Worm (Caenorhabditis elegans) whole organism, L4 larva: Measurements from ENCODE around the gene srh-181.

Experiments used
- ZK337.2 ChIP-seq: fragments of 200-800 bp; sonication (Bioruptor generic); IDR thresholded peaks from 2 replicates; pipeline ENCODE4 v1.3.6; 2022; ENCODE audit warnings: missing genetic modification reagents, missing genetic modification characterization, missing compliant biosample characterization
- ZK546.5 ChIP-seq, 2 experiments: sonication (generic microtip); optimal IDR thresholded peaks; 2 replicates each; lab custom pipeline; 2017; ENCODE audit warnings: missing biosample characterization in 2 of 2, missing genetic modification characterization in 2 of 2
- ceh-62 ChIP-seq: sonication (generic microtip); optimal IDR thresholded peaks from 2 replicates; lab custom pipeline; 2017; ENCODE audit warnings: missing biosample characterization, missing genetic modification characterization
- egl-27 ChIP-seq: sonication (generic microtip); optimal IDR thresholded peaks from 3 replicates; lab custom pipeline; 2017; ENCODE audit warnings: missing biosample characterization, missing genetic modification reagents, missing genetic modification characterization
- mdt-29 ChIP-seq: fragments of 200-800 bp; sonication (Bioruptor generic); IDR thresholded peaks from 2 replicates; pipeline ENCODE4 v1.3.6; 2022; ENCODE audit warnings: missing genetic modification reagents, missing genetic modification characterization, missing compliant biosample characterization
- nhr-25 ChIP-seq: sonication (generic microtip); optimal IDR thresholded peaks from 2 replicates; lab custom pipeline; 2017; ENCODE audit warnings: missing genetic modification characterization, mild to moderate bottlenecking, missing compliant biosample characterization, antibody characterized with exemption, moderate library complexity, borderline replicate concordance; ENCODE audit not compliant: insufficient read depth
- snpc-4 ChIP-seq: fragments of 150-350 bp; optimal IDR thresholded peaks from 2 replicates; lab custom pipeline; 2014; ENCODE audit warnings: missing biosample characterization, missing genetic modification characterization
- vab-7 ChIP-seq: fragments of 200-800 bp; sonication (Bioruptor generic); IDR thresholded peaks from 2 replicates; pipeline ENCODE4 v1.3.6; 2022; ENCODE audit warnings: missing genetic modification reagents, missing genetic modification characterization, missing compliant biosample characterization
- zfp-2 ChIP-seq: sonication (generic microtip); optimal IDR thresholded peaks from 2 replicates; lab custom pipeline; 2016; ENCODE audit warnings: mild to moderate bottlenecking, missing genetic modification characterization, missing compliant biosample characterization

DNA sequence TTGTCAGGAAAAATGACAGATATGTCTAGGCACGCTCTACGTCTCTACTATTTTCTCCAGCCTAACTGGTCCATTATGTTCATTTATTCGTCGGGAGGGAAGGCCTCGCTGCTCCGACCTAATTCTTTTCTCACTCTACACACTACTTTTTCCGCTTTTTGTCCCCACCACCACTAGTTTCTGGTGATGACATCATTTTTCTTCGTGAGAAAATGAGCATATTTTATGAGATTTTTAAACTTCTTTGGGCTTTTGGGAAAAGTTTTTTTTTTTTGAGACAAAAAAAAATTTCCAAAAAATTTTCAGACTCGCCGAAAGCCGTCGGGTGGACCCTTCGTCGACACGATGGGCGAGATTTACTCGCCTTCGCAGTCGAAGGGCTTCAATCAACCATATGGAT, 17.6 kb downstream of the srh-181 start, which contains the start of gene slo-1:
- TF ChIP-seq egl-27 (tag; lab: Kevin White, UChicago): no peak
- no peak for TF ChIP-seq ZK546.5 (tag; optimal IDR thresholded peaks at IDR 0.05; lab: Kevin White, UChicago)
- TF ChIP-seq ZK337.2 (GFP tag; lab: Robert Waterston, UW): no peak
- TF ChIP-seq ceh-62 (tag; lab: Kevin White, UChicago): no peak
- TF ChIP-seq zfp-2: no peak
- TF ChIP-seq nhr-25 (tag; lab: Kevin White, UChicago): no peak
- no peak for TF ChIP-seq vab-7 (GFP tag; lab: Robert Waterston, UW)
- TF ChIP-seq mdt-29: no peak
- no peak for TF ChIP-seq snpc-4 (tag; lab: Kevin White, UChicago)
